Worm (Caenorhabditis elegans): ENCODE measurements around the gene str-23.

Gene str-23

DNA sequence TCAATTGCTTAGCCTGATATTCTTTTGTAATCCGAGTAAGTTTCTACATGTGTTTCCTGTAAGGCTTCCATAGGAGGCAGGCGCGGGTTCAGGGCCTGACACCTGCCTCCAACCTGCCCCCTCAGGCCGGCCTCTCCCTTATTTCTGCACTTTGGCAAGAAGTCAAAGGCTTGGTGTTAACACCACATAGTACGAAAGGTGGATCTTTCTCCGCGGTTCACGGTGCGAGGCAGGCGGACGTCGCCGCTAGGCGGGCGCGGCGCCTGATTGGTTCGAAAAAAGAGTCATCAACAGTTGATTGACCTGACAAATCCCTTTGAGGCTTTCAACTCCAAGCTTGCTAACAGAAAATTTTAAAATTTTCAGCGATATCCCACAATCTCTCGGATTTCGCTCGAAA lies 30.2 kb downstream of the str-23 start:
- TF ChIP-seq nhr-23 (tag; optimal IDR thresholded peaks at IDR 0.05) = no peak
- no peak for TF ChIP-seq peb-1 (tag; optimal IDR thresholded peaks at IDR 0.05)
- TF ChIP-seq sma-9 (GFP tag; optimal IDR thresholded peaks at IDR 0.05) = no peak
- no peak for TF ChIP-seq sma-9 (tag; optimal IDR thresholded peaks at IDR 0.05)
- no peak for TF ChIP-seq dmd-4 (tag; optimal IDR thresholded peaks at IDR 0.05)

DNA sequence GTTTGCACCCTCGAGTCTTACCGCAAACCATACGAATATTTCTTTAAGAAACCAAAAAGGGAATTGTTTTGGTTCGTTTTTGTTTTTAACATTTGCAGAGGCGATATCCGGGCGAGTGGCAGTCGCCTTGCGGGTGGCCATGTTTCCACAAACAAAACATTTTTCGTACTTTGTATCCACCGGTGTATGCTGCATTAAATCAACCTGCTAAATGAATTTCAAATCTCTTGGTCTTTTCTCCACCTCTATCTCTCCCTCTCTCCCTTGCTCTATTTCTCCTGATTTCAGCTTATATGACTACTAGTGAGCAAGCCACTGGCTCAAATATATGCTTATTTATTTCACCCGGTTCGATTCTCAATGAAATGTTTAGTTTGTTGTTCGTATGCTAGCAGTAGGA lies 32.5 kb downstream of the str-23 start, which contains the start of gene nhr-52:
Gene nhr-52 (plus strand): TSS at position 301 of the 400 bp plus-strand sequence.
- TF ChIP-seq ztf-11 (tag; optimal IDR thresholded peaks at IDR 0.05) (no peak), F13H6.1 (tag; optimal IDR thresholded peaks at IDR 0.05) (no peak), elt-3 (tag; optimal IDR thresholded peaks at IDR 0.05) (no peak), nhr-77 (tag; optimal IDR thresholded peaks at IDR 0.05) (no peak), snpc-4 (tag; optimal IDR thresholded peaks at IDR 0.05) (no peak), Y55F3AM.14 (GFP tag; optimal IDR thresholded peaks at IDR 0.05) (no peak), unc-55 (GFP tag; optimal IDR thresholded peaks at IDR 0.05) (no peak), ZK546.5 (tag; optimal IDR thresholded peaks at IDR 0.05) (no peak), mab-5 (tag; optimal IDR thresholded peaks at IDR 0.05) (no peak), sma-3 (GFP tag; optimal IDR thresholded peaks at IDR 0.05) (no peak), ama-1 (optimal IDR thresholded peaks at IDR 0.05) (no peak), nhr-129 (tag; optimal IDR thresholded peaks at IDR 0.05) (no peak), nhr-11 (tag; optimal IDR thresholded peaks at IDR 0.05) (no peak), R02D3.7 (tag; optimal IDR thresholded peaks at IDR 0.05) (no peak)

DNA sequence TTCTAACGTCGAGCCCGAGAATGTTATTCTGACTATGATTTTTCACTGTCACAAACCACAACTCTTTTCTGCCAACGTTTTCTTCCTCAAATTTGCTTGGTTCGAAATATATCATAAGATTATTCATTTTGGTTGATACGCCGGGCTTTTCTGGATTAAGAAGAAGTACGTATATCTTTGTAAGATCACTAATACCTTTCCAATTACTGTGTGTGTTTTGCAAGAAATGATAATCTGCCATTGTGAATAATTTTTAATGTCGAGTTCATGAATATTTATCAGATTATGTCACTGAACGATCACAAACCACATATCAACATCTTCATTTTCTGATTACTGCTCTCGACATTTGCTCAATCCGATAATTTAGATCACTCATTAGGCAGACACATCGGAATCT lies 40.9 kb downstream of the str-23 start, which contains the start of gene nhr-196:
Gene nhr-196 (plus strand): TSS at position 118 of the 400 bp plus-strand sequence.
- TF ChIP-seq nhr-12 (tag; optimal IDR thresholded peaks at IDR 0.05) = no peak
- TF ChIP-seq nhr-10 (tag; optimal IDR thresholded peaks at IDR 0.05) = no peak
- no peak for TF ChIP-seq mab-5 (tag; optimal IDR thresholded peaks at IDR 0.05)
- TF ChIP-seq sma-9 (GFP tag; optimal IDR thresholded peaks at IDR 0.05) = no peak
- no peak for TF ChIP-seq sma-9 (tag; optimal IDR thresholded peaks at IDR 0.05)
- TF ChIP-seq ceh-16 (tag; optimal IDR thresholded peaks at IDR 0.05) = no peak
- no peak for TF ChIP-seq gmeb-1 (tag; optimal IDR thresholded peaks at IDR 0.05)
- no peak for TF ChIP-seq unc-62 (GFP tag; optimal IDR thresholded peaks at IDR 0.05)
- TF ChIP-seq nhr-25 (tag; optimal IDR thresholded peaks at IDR 0.05) = no peak
- TF ChIP-seq crh-2 (tag; optimal IDR thresholded peaks at IDR 0.05) = no peak
- TF ChIP-seq lin-39 (tag; optimal IDR thresholded peaks at IDR 0.05) = no peak
- TF ChIP-seq alr-1 (tag; optimal IDR thresholded peaks at IDR 0.05) = no peak
- no peak for TF ChIP-seq dmd-4 (tag; optimal IDR thresholded peaks at IDR 0.05)
- no peak for TF ChIP-seq unc-39 (tag; optimal IDR thresholded peaks at IDR 0.05)

DNA sequence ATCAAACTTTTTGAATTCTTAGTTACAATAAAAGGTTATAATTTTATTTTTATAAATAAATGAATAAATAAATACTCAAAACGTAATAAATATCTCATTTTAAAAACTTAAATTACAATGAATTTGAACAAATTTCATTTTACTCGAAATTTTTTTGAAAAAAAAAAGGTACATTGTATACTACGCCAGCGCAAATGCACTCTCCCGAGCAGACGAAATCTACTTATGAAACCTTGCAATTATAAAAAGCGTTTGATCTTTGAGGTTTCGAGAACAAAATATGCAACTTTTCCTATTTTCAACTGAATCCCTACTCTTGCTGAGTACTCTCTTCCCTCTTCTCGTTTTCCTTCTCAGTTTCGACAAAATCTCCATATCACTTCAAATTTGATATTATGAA lies 43.0 kb downstream of the str-23 start, which contains the start of gene nhr-197:
Gene nhr-197 (plus strand): TSS at position 301 of the 400 bp plus-strand sequence.
- TF ChIP-seq dmd-4 (tag; optimal IDR thresholded peaks at IDR 0.05) = no peak
- TF ChIP-seq ztf-1 (GFP tag; conservative IDR thresholded peaks at IDR 0.05) = no peak
- TF ChIP-seq nhr-237 (tag; optimal IDR thresholded peaks at IDR 0.05) = no peak
- TF ChIP-seq ZK546.5 (tag; optimal IDR thresholded peaks at IDR 0.05) = no peak
- no peak for TF ChIP-seq ztf-11 (tag; optimal IDR thresholded peaks at IDR 0.05)
- TF ChIP-seq unc-55 (GFP tag; optimal IDR thresholded peaks at IDR 0.05) = no peak

DNA sequence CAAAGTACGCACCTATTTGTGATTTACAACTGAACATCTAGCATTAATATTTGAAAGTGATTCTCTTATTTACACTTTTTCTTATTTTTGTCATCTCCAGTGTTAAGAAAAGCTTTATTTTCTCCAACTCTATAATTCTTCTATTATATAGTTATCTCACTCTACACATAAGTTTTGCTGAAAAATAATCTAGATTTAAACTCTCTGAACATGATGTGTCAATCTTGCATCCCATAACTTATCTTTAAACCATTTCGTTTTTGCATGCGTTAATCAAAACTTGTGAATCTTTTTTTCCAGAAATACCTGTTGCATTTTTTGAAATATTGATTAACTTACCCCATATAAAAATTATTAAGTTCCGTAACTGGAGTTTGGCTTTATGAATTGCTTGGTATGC lies 45.3 kb downstream of the str-23 start, which contains the start of gene nhr-268:
Gene nhr-268 (plus strand): TSS at position 301 of the 400 bp plus-strand sequence.
- no peak for TF ChIP-seq alr-1 (tag; optimal IDR thresholded peaks at IDR 0.05)
- no peak for TF ChIP-seq gmeb-1 (tag; optimal IDR thresholded peaks at IDR 0.05)
- no peak for TF ChIP-seq nhr-237 (tag; optimal IDR thresholded peaks at IDR 0.05)
- no peak for TF ChIP-seq snpc-4 (tag; optimal IDR thresholded peaks at IDR 0.05)
- TF ChIP-seq F13H6.1 (tag; optimal IDR thresholded peaks at IDR 0.05) = no peak
- TF ChIP-seq peb-1 (tag; optimal IDR thresholded peaks at IDR 0.05) = no peak
- TF ChIP-seq sma-9 (GFP tag; optimal IDR thresholded peaks at IDR 0.05) = no peak
- no peak for TF ChIP-seq sma-9 (tag; optimal IDR thresholded peaks at IDR 0.05)
- no peak for TF ChIP-seq blmp-1 (tag; optimal IDR thresholded peaks at IDR 0.05; ENCODE audit: insufficient read depth)
- no peak for TF ChIP-seq ceh-82 (tag; optimal IDR thresholded peaks at IDR 0.05)
- no peak for TF ChIP-seq mbf-1 (tag; optimal IDR thresholded peaks at IDR 0.05)
- TF ChIP-seq Y55F3AM.14 (GFP tag; optimal IDR thresholded peaks at IDR 0.05) = no peak
- TF ChIP-seq C34F6.9 (tag; optimal IDR thresholded peaks at IDR 0.05) = no peak
